Fruit fly (Drosophila melanogaster): ENCODE data around the gene brv1.
A peak's percentile ranks its signal among the peaks of the same experiment; 100 is the strongest.

brv1 gene

dm6 chr3L:19497623-19498022 is 11.3 kb upstream of the brv1 start, which contains the start of gene CG9449:
Gene CG9449, minus strand, starts transcription at chr3L:19497723.
- TF ChIP-seq PHDP (tag; optimal IDR thresholded peaks at IDR 0.05) = peak; percentile 29
- peak; percentile 30 for TF ChIP-seq Med (GFP tag)
- no peak for TF ChIP-seq CG9609 (GFP tag; optimal IDR thresholded peaks at IDR 0.05)
- peak; percentile 12 for TF ChIP-seq CG9437 (GFP tag; optimal IDR thresholded peaks at IDR 0.05)
- TF ChIP-seq ac (GFP tag; optimal IDR thresholded peaks at IDR 0.05) = no peak
- no peak for TF ChIP-seq CG14965 (GFP tag; optimal IDR thresholded peaks at IDR 0.05; ENCODE audit: borderline replicate concordance)
- TF ChIP-seq sens (GFP tag) = peak; percentile 34

DNA sequence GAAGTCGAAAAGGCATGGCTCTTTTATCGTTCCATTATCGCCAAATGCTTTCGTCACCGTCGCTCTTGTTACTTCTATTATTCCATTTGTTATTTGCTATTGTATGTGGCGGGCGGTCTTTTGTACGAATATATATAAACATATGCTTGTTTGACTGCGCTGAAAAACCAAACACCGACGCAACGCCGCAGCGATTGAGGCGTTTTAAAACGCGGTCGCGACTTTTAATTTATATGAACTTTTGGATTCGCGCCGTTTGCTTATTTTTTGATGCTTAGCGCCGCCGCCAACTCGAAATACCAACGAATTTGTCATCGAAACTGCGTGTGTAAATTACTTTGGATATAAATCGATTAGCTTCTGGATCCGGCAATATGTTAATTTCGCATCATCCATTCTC is 10.8 kb upstream of the brv1 start:
- TF ChIP-seq CG2202 (tag; optimal IDR thresholded peaks at IDR 0.05) (no peak), CG17328 (GFP tag; IDR thresholded peaks at IDR 0.05) (no peak), CG8359 (GFP tag; optimal IDR thresholded peaks at IDR 0.05; ENCODE audit: borderline replicate concordance) (peak; percentile 96), CG32767 (GFP tag; IDR thresholded peaks at IDR 0.05) (no peak), CG12659 (GFP tag; optimal IDR thresholded peaks at IDR 0.05) (no peak), Hand (GFP tag; optimal IDR thresholded peaks at IDR 0.05) (no peak), CG7987 (GFP tag; optimal IDR thresholded peaks at IDR 0.05) (no peak), Nf-YA (GFP tag; IDR thresholded peaks at IDR 0.05) (no peak), chinmo (GFP tag; IDR thresholded peaks at IDR 0.05; ENCODE audit: partially characterized antibody) (0 out of 4 replicates have a peak, but pooled peaks have one; percentile 49), sd (tag; optimal IDR thresholded peaks at IDR 0.05) (peak; percentile 51), vnd (GFP tag; IDR thresholded peaks at IDR 0.05; ENCODE audit: partially characterized antibody) (no peak), MBD-R2 (GFP tag; IDR thresholded peaks at IDR 0.05) (no peak)

DNA sequence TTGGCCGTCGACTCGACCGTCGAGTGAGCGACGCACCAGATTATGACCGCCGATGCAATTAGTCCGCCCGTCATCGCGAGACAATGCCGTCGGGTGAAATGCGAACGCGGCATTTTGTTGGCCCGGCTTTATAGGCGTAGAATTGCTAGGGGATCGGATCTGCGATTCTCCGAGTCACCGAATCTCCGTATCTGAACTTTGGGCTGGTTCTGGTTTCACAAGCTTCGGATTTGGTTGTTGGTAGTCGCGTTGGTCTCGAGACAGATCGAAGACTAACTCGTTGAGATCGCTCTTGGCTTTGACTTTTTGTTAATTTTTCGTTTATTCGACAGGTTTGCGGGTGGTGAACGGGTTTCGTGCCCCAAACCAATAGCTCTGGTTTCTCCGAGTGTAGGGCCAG is 10.3 kb upstream of the brv1 start:
- TF ChIP-seq CG18262 (tag; optimal IDR thresholded peaks at IDR 0.05) (no peak), CTCF (GFP tag; optimal IDR thresholded peaks at IDR 0.05) (no peak), CG2678 (tag; optimal IDR thresholded peaks at IDR 0.05) (no peak), Ssrp (tag; optimal IDR thresholded peaks at IDR 0.05) (no peak), CG6854 (GFP tag; optimal IDR thresholded peaks at IDR 0.05) (no peak), lbe (GFP tag; optimal IDR thresholded peaks at IDR 0.05) (no peak), CG2120 (GFP tag; optimal IDR thresholded peaks at IDR 0.05) (peak; percentile 3), pb (GFP tag; optimal IDR thresholded peaks at IDR 0.05) (no peak), Med (GFP tag) (peak; percentile 69), CG12769 (tag; optimal IDR thresholded peaks at IDR 0.05) (peak; percentile 61), Mad (GFP tag; optimal IDR thresholded peaks at IDR 0.05) (no peak), CG4707 (GFP tag; optimal IDR thresholded peaks at IDR 0.05) (no peak), ranshi (GFP tag; IDR thresholded peaks at IDR 0.05) (no peak), CG6765 (GFP tag; optimal IDR thresholded peaks at IDR 0.05) (peak; percentile 33), dysf (GFP tag; IDR thresholded peaks at IDR 0.05) (peak; percentile 28; the same call in 1 of the 3 replicates), Doc3 (GFP tag; IDR thresholded peaks at IDR 0.05; ENCODE audit: partially characterized antibody) (no peak), CG17829 (tag; optimal IDR thresholded peaks at IDR 0.05) (no peak), H2.0 (GFP tag; IDR thresholded peaks at IDR 0.05) (no peak), CG9932 (GFP tag; IDR thresholded peaks at IDR 0.05) (peak; percentile 40; the same call in 1 of the 2 replicates), Atf3 (GFP tag; optimal IDR thresholded peaks at IDR 0.05) (no peak), Dbx (GFP tag; IDR thresholded peaks at IDR 0.05) (0 out of 3 replicates have a peak, but pooled peaks have one; percentile 16), Elba2 (GFP tag; optimal IDR thresholded peaks at IDR 0.05) (no peak), tio (GFP tag; optimal IDR thresholded peaks at IDR 0.05) (no peak), CG14050 (GFP tag; IDR thresholded peaks at IDR 0.05) (no peak), ham (GFP tag; IDR thresholded peaks at IDR 0.05) (no peak), wdn (GFP tag; IDR thresholded peaks at IDR 0.05) (0 out of 2 replicates have a peak, but pooled peaks have one; percentile 48), CG34224 (GFP tag; IDR thresholded peaks at IDR 0.05; ENCODE audit: partially characterized antibody) (no peak), Hmr (GFP tag; optimal IDR thresholded peaks at IDR 0.05) (peak; percentile 8), CG2129 (GFP tag; IDR thresholded peaks at IDR 0.05; ENCODE audit: partially characterized antibody) (no peak), CG32772 (GFP tag; IDR thresholded peaks at IDR 0.05) (0 out of 2 replicates have a peak, but pooled peaks have one; percentile 21), CG16779 (GFP tag; IDR thresholded peaks at IDR 0.05) (no peak)

All from whole organism, embryonic.